Fruit fly (Drosophila melanogaster) whole organism: Measurements from ENCODE around the gene CG3764.
A peak's percentile ranks its signal among the peaks of the same experiment; 100 is the strongest.

ENCODE experiments used
- CG8478 ChIP-seq: fragments of >200 bp; optimal IDR thresholded peaks from 2 replicates; lab custom pipeline; 2018; ENCODE audit warnings: inconsistent platforms
- Dll ChIP-seq: fragments of >200 bp; optimal IDR thresholded peaks from 2 replicates; lab custom pipeline; 2017
- EcR ChIP-seq, 2 experiments: fragments of >200 bp; optimal IDR thresholded peaks; 2 replicates each; lab custom pipeline; 2017; ENCODE audit warnings: missing biosample characterization in 2 of 2, missing genetic modification characterization in 2 of 2, missing genetic modification reagents in 2 of 2
- pan ChIP-seq: fragments of >200 bp; optimal IDR thresholded peaks from 2 replicates; lab custom pipeline; 2017
- psq ChIP-seq: fragments of >200 bp; optimal IDR thresholded peaks from 2 replicates; lab custom pipeline; 2017

DNA sequence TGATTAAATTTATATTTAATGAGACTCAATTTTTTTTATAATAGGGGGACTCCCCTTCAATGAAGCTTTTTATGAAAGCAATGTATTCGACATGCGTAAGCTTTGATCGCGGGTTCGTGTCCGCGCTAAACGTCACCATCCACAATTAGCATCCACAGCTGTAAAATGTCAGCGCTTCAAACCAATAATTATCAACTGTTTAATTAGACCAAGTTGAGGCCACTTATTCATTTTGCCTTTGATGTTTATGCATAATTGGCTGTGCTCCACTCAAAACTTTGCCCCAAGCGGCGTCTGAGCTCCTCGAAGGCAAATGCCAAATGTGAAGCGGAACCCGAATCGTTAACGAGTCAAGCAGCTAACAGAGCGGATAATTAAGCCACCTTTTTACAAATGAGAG is 26.8 kb downstream of the CG3764 start:
- TF ChIP-seq Dll = no peak
- TF ChIP-seq CG8478 (lab: Kevin White, UChicago) = peak; percentile 39
- TF ChIP-seq psq (lab: Kevin White, UChicago) = no peak
- TF ChIP-seq pan (lab: Kevin White, UChicago) = no peak
- no peak for TF ChIP-seq EcR (GFP tag; optimal IDR thresholded peaks at IDR 0.05; lab: Kevin White, UChicago)
